Fruit fly (Drosophila melanogaster) whole organism, adult: ENCODE measurements around the gene mgr.

Experiments used
- CG11617 ChIP-seq: fragments of 200-800 bp; sonication (Bioruptor generic); optimal IDR thresholded peaks from 2 replicates; lab custom pipeline; 2017; ENCODE audit warnings: mild to moderate bottlenecking, missing biosample characterization, missing genetic modification reagents, missing genetic modification characterization
- CG12768 ChIP-seq: fragments of 200-800 bp; sonication (Bioruptor generic); optimal IDR thresholded peaks from 2 replicates; lab custom pipeline; 2017; ENCODE audit warnings: missing biosample characterization, missing genetic modification characterization, mild to moderate bottlenecking, moderate library complexity, missing genetic modification reagents
- CG14711 ChIP-seq: fragments of 200-800 bp; sonication (Bioruptor generic); optimal IDR thresholded peaks from 2 replicates; lab custom pipeline; 2018; ENCODE audit warnings: missing biosample characterization, mild to moderate bottlenecking, missing genetic modification characterization, moderate library complexity
- CG1620 ChIP-seq: fragments of 200-800 bp; sonication (Bioruptor generic); optimal IDR thresholded peaks from 2 replicates; lab custom pipeline; 2016; ENCODE audit warnings: missing biosample characterization, missing genetic modification characterization
- CG33017 ChIP-seq: fragments of 200-800 bp; sonication (Bioruptor generic); optimal IDR thresholded peaks from 2 replicates; lab custom pipeline; 2018; ENCODE audit warnings: missing biosample characterization, mild to moderate bottlenecking, missing genetic modification characterization, moderate library complexity
- CG5204 ChIP-seq: fragments of 200-800 bp; sonication (Bioruptor generic); optimal IDR thresholded peaks from 2 replicates; lab custom pipeline; 2016; ENCODE audit warnings: missing biosample characterization, missing genetic modification characterization
- CG7045 ChIP-seq: fragments of 200-800 bp; sonication (Bioruptor generic); optimal IDR thresholded peaks from 2 replicates; lab custom pipeline; 2017; ENCODE audit warnings: missing biosample characterization, mild to moderate bottlenecking, missing genetic modification characterization
- CG7101 ChIP-seq: fragments of 200-800 bp; sonication (Bioruptor generic); optimal IDR thresholded peaks from 2 replicates; lab custom pipeline; 2018; ENCODE audit warnings: missing biosample characterization, mild to moderate bottlenecking, missing genetic modification characterization, moderate library complexity
- Clk ChIP-seq: fragments of 200-800 bp; sonication (Bioruptor generic); optimal IDR thresholded peaks from 2 replicates; lab custom pipeline; 2017; ENCODE audit warnings: missing biosample characterization, missing genetic modification characterization
- Crg-1 ChIP-seq: fragments of 200-800 bp; sonication (Bioruptor generic); optimal IDR thresholded peaks from 2 replicates; lab custom pipeline; 2016; ENCODE audit warnings: missing biosample characterization, missing genetic modification characterization
- Hr96 ChIP-seq: fragments of 200-800 bp; sonication (Bioruptor generic); optimal IDR thresholded peaks from 2 replicates; lab custom pipeline; 2016; ENCODE audit warnings: missing biosample characterization, missing genetic modification characterization
- Mnt ChIP-seq: fragments of 200-800 bp; sonication (Bioruptor generic); optimal IDR thresholded peaks from 2 replicates; lab custom pipeline; 2016; ENCODE audit warnings: missing biosample characterization, mild to moderate bottlenecking, missing genetic modification characterization
- bab1 ChIP-seq: fragments of 200-800 bp; sonication (Bioruptor generic); optimal IDR thresholded peaks from 3 replicates; lab custom pipeline; 2019; ENCODE audit warnings: missing biosample characterization, mild to moderate bottlenecking, missing genetic modification characterization, moderate library complexity
- cic ChIP-seq: fragments of 200-800 bp; sonication (Bioruptor generic); optimal IDR thresholded peaks from 2 replicates; lab custom pipeline; 2017; ENCODE audit warnings: missing biosample characterization, mild to moderate bottlenecking, missing genetic modification characterization, moderate library complexity
- cnc ChIP-seq, 2 experiments: fragments of >200 bp; optimal IDR thresholded peaks; 2 replicates each; lab custom pipeline; 2017
- kay ChIP-seq: fragments of 200-800 bp; sonication (Bioruptor generic); peaks from one replicate; lab custom pipeline; 2016; ENCODE audit warnings: missing biosample characterization, missing genetic modification characterization, borderline replicate concordance
- ovo ChIP-seq: fragments of 200-800 bp; sonication (Bioruptor generic); optimal IDR thresholded peaks from 2 replicates; lab custom pipeline; 2016; ENCODE audit warnings: missing biosample characterization, missing genetic modification characterization
- pad ChIP-seq: fragments of 200-800 bp; sonication (Bioruptor generic); optimal IDR thresholded peaks from 3 replicates; lab custom pipeline; 2017; ENCODE audit warnings: missing biosample characterization, missing genetic modification characterization, mild to moderate bottlenecking, moderate library complexity, missing genetic modification reagents
- tj ChIP-seq: fragments of 200-800 bp; sonication (Bioruptor generic); optimal IDR thresholded peaks from 3 replicates; lab custom pipeline; 2017; ENCODE audit warnings: missing biosample characterization, mild to moderate bottlenecking, missing genetic modification characterization, moderate library complexity
- toe ChIP-seq: fragments of 200-800 bp; sonication (Bioruptor generic); optimal IDR thresholded peaks from 2 replicates; lab custom pipeline; 2016; ENCODE audit warnings: missing biosample characterization, missing genetic modification characterization

mgr gene

dm6 chr3R:11372053-11373016 lies 37.3 kb downstream of the mgr start:
- TF ChIP-seq CG5204, result no peak
- peak; percentile 79 for TF ChIP-seq pad

dm6 chr3R:11370805-11371204 lies 38.9 kb downstream of the mgr start:
- TF ChIP-seq toe (no peak), CG1620 (no peak), ovo (GFP tag; lab: Kevin White, UChicago) (no peak), cnc (optimal IDR thresholded peaks at IDR 0.05; lab: Kevin White, UChicago) (no peak), CG11617 (no peak), cic (GFP tag; lab: Kevin White, UChicago) (no peak), pad (no peak)

- TF ChIP-seq ovo (GFP tag; lab: Kevin White, UChicago) (no peak), CG7101 (tag; lab: Kevin White, UChicago) (no peak), cic (GFP tag; lab: Kevin White, UChicago) (no peak), Crg-1 (GFP tag; lab: Kevin White, UChicago) (no peak), bab1 (GFP tag; lab: Kevin White, UChicago) (no peak), CG1620 (no peak), CG33017 (no peak), Clk (no peak), CG5204 (no peak), CG11617 (no peak)
These were observed 39.3 kb downstream of the mgr start for dm6 chr3R:11370333-11370732.

dm6 chr3R:11368766-11369165 lies 40.9 kb downstream of the mgr start:
- TF ChIP-seq Clk, result no peak
- TF ChIP-seq Crg-1 (GFP tag; lab: Kevin White, UChicago), result no peak
- TF ChIP-seq pad, result no peak
- TF ChIP-seq CG12768 (GFP tag; lab: Kevin White, UChicago), result no peak
- TF ChIP-seq Mnt (GFP tag; lab: Kevin White, UChicago), result no peak
- TF ChIP-seq CG14711 (tag; lab: Kevin White, UChicago), result no peak
- no peak for TF ChIP-seq kay (GFP tag; lab: Kevin White, UChicago)
- TF ChIP-seq ovo (GFP tag; lab: Kevin White, UChicago), result no peak

DNA sequence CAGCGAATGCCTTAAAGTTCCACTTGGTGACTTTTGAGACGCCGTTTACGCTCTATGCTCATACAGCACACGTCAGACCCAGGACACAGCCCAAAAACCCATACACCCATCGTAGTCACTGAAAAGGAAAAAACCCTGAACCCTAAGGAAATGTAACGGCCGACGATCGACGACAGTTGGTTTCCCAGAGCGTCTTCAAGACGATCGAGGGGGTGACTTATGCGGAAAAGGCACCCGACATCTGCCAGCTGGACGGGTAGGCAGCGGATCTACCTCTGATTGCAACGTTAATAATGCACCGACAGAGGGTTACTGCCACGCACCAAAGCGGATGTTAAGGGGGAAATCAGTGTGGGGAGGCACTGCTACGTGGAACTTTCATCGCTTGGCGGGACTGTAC lies 43.4 kb downstream of the mgr start:
- TF ChIP-seq Hr96 (GFP tag; lab: Kevin White, UChicago) (no peak), bab1 (GFP tag; lab: Kevin White, UChicago) (no peak), Clk (no peak), CG14711 (tag; lab: Kevin White, UChicago) (no peak), tj (GFP tag; lab: Kevin White, UChicago) (no peak), CG5204 (no peak), toe (no peak), CG7045 (GFP tag; lab: Kevin White, UChicago) (no peak), CG7101 (tag; lab: Kevin White, UChicago) (no peak), cnc (optimal IDR thresholded peaks at IDR 0.05; lab: Kevin White, UChicago) (no peak), CG1620 (no peak), Crg-1 (GFP tag; lab: Kevin White, UChicago) (no peak), ovo (GFP tag; lab: Kevin White, UChicago) (no peak), CG11617 (no peak), CG33017 (no peak), cic (GFP tag; lab: Kevin White, UChicago) (no peak), kay (GFP tag; lab: Kevin White, UChicago) (no peak), CG12768 (GFP tag; lab: Kevin White, UChicago) (no peak)

dm6 chr3R:11363577-11363976 lies 46.1 kb downstream of the mgr start:
- TF ChIP-seq Hr96 (GFP tag; lab: Kevin White, UChicago) (no peak), CG11617 (no peak), ovo (GFP tag; lab: Kevin White, UChicago) (no peak), cic (GFP tag; lab: Kevin White, UChicago) (no peak), cnc (optimal IDR thresholded peaks at IDR 0.05; lab: Kevin White, UChicago) (no peak)

- TF ChIP-seq Clk (no peak), CG5204 (no peak), CG11617 (no peak), Mnt (GFP tag; lab: Kevin White, UChicago) (no peak), tj (GFP tag; lab: Kevin White, UChicago) (no peak), CG14711 (tag; lab: Kevin White, UChicago) (no peak)
These were observed 47.8 kb downstream of the mgr start for dm6 chr3R:11361906-11362305.
